Fruit fly (Drosophila melanogaster) whole organism, embryonic: ENCODE data around the gene unc-119.

ENCODE experiments used
- B-H1 ChIP-seq: fragments of 200-800 bp; sonication (Bioruptor generic); IDR thresholded peaks from 3 replicates; pipeline ENCODE4 v1.3.6; 2022; ENCODE audit warnings: missing biosample characterization, missing genetic modification characterization
- BtbVII ChIP-seq: fragments of 200-800 bp; sonication (Bioruptor generic); optimal IDR thresholded peaks from 3 replicates; lab custom pipeline; 2017; ENCODE audit warnings: missing biosample characterization, mild to moderate bottlenecking, missing genetic modification characterization
- CG10147 ChIP-seq: fragments of 200-800 bp; sonication (Bioruptor generic); optimal IDR thresholded peaks from 2 replicates; lab custom pipeline; 2019; ENCODE audit warnings: missing biosample characterization, mild to moderate bottlenecking, missing genetic modification characterization, moderate library complexity
- CG11504 ChIP-seq: fragments of 200-800 bp; sonication (Bioruptor generic); optimal IDR thresholded peaks from 3 replicates; lab custom pipeline; 2019; ENCODE audit warnings: missing biosample characterization, mild to moderate bottlenecking, missing genetic modification characterization, moderate library complexity
- CG11723 ChIP-seq: fragments of 200-800 bp; sonication (Bioruptor generic); optimal IDR thresholded peaks from 2 replicates; lab custom pipeline; 2017; ENCODE audit warnings: missing biosample characterization, mild to moderate bottlenecking, missing genetic modification characterization
- CG14441 ChIP-seq: fragments of 200-800 bp; sonication (Bioruptor generic); IDR thresholded peaks from 2 replicates; pipeline ENCODE4 v1.3.6; 2022; ENCODE audit warnings: missing biosample characterization, missing genetic modification characterization
- CG1603 ChIP-seq: fragments of 200-800 bp; sonication (Bioruptor generic); optimal IDR thresholded peaks from 2 replicates; lab custom pipeline; 2019; ENCODE audit warnings: missing biosample characterization, mild to moderate bottlenecking, missing genetic modification characterization, moderate library complexity
- CG17385 ChIP-seq: fragments of 200-800 bp; sonication (Bioruptor generic); optimal IDR thresholded peaks from 3 replicates; lab custom pipeline; 2018; ENCODE audit warnings: missing biosample characterization, mild to moderate bottlenecking, missing genetic modification characterization
- CG17612 ChIP-seq: fragments of 200-800 bp; sonication (Bioruptor generic); IDR thresholded peaks from 2 replicates; pipeline ENCODE4 v1.3.6; 2022; ENCODE audit warnings: missing biosample characterization, missing genetic modification characterization
- CG1832 ChIP-seq: fragments of 200-800 bp; sonication (Bioruptor generic); optimal IDR thresholded peaks from 2 replicates; lab custom pipeline; 2017; ENCODE audit warnings: missing biosample characterization, mild to moderate bottlenecking, missing genetic modification characterization, inconsistent platforms
- CG2116 ChIP-seq: fragments of 200-800 bp; sonication (Bioruptor generic); optimal IDR thresholded peaks from 3 replicates; lab custom pipeline; 2018; ENCODE audit warnings: missing biosample characterization, mild to moderate bottlenecking, missing genetic modification characterization
- CG2199 ChIP-seq: fragments of 200-800 bp; sonication (Bioruptor generic); IDR thresholded peaks from 3 replicates; pipeline ENCODE4 v1.3.6; 2022; ENCODE audit warnings: missing biosample characterization, missing genetic modification characterization
- CG32772 ChIP-seq: fragments of 200-800 bp; sonication (Bioruptor generic); IDR thresholded peaks from 2 replicates; pipeline ENCODE4 v1.3.6; 2022; ENCODE audit warnings: missing biosample characterization, missing genetic modification characterization
- CG4328 ChIP-seq: fragments of 200-800 bp; sonication (Bioruptor generic); optimal IDR thresholded peaks from 3 replicates; lab custom pipeline; 2017; ENCODE audit warnings: missing biosample characterization, missing genetic modification reagents, missing genetic modification characterization
- CkIIα-i1 ChIP-seq: fragments of 200-800 bp; sonication (Bioruptor generic); IDR thresholded peaks from 2 replicates; pipeline ENCODE4 v1.3.6; 2022; ENCODE audit warnings: missing biosample characterization, missing genetic modification characterization
- Deaf1 ChIP-seq: fragments of 200-800 bp; optimal IDR thresholded peaks from 3 replicates; lab custom pipeline; 2019; ENCODE audit warnings: missing biosample characterization, mild to moderate bottlenecking, missing genetic modification characterization, moderate library complexity
- Doc2 ChIP-seq: fragments of 200-800 bp; sonication (Bioruptor generic); IDR thresholded peaks from 2 replicates; pipeline ENCODE4 v1.3.6; 2022; ENCODE audit warnings: missing biosample characterization, missing genetic modification characterization
- Doc3 ChIP-seq: fragments of 200-800 bp; sonication (Bioruptor generic); IDR thresholded peaks from 3 replicates; pipeline ENCODE4 v1.3.6; 2022; ENCODE audit warnings: missing biosample characterization, missing genetic modification characterization; ENCODE audit not compliant: partially characterized antibody
- Eip74EF ChIP-seq, 2 experiments: fragments of 200-800 bp in 1 of 2; fragments of >200 bp in 1 of 2; sonication (Bioruptor generic) in 1 of 2; optimal IDR thresholded peaks; 2 replicates each; lab custom pipeline; 2017 to 2019; ENCODE audit warnings: missing biosample characterization in 2 of 2, missing genetic modification characterization in 2 of 2, mild to moderate bottlenecking in 1 of 2, moderate library complexity in 1 of 2
- HLHmδ ChIP-seq: fragments of 200-800 bp; sonication (Bioruptor generic); optimal IDR thresholded peaks from 2 replicates; lab custom pipeline; 2018; ENCODE audit warnings: missing biosample characterization, mild to moderate bottlenecking, missing genetic modification characterization, moderate library complexity
- Mrtf ChIP-seq: fragments of 200-800 bp; sonication (Bioruptor generic); IDR thresholded peaks from 3 replicates; pipeline ENCODE4 v1.3.6; 2022; ENCODE audit warnings: missing biosample characterization, missing genetic modification characterization
- Oaz ChIP-seq: fragments of 200-800 bp; sonication (Bioruptor generic); IDR thresholded peaks from 2 replicates; pipeline ENCODE4 v1.3.6; 2022; ENCODE audit warnings: missing biosample characterization, missing genetic modification characterization
- Opbp ChIP-seq: fragments of 200-800 bp; sonication (Bioruptor generic); IDR thresholded peaks from 3 replicates; pipeline ENCODE4 v1.3.6; 2022; ENCODE audit warnings: missing biosample characterization, missing genetic modification characterization; ENCODE audit not compliant: partially characterized antibody
- Poxn ChIP-seq: fragments of 200-800 bp; sonication (Bioruptor generic); IDR thresholded peaks from 2 replicates; pipeline ENCODE4 v1.3.6; 2022; ENCODE audit warnings: missing biosample characterization, missing genetic modification characterization
- Ptx1 ChIP-seq: fragments of 200-800 bp; sonication (Bioruptor generic); IDR thresholded peaks from 2 replicates; pipeline ENCODE4 v1.3.6; 2022; ENCODE audit warnings: missing biosample characterization, missing genetic modification characterization
- Ssrp ChIP-seq: fragments of 200-800 bp; sonication (Bioruptor generic); optimal IDR thresholded peaks from 2 replicates; lab custom pipeline; 2018; ENCODE audit warnings: missing biosample characterization, mild to moderate bottlenecking, missing genetic modification characterization, moderate library complexity
- bsh ChIP-seq, 2 experiments: fragments of 200-800 bp; sonication (Bioruptor generic); optimal IDR thresholded peaks; 2 replicates each; lab custom pipeline; 2017 to 2018; ENCODE audit warnings: mild to moderate bottlenecking in 2 of 2, missing biosample characterization in 2 of 2, missing genetic modification characterization in 2 of 2, moderate library complexity in 1 of 2
- cato ChIP-seq: fragments of 200-800 bp; sonication (Bioruptor generic); optimal IDR thresholded peaks from 2 replicates; lab custom pipeline; 2016; ENCODE audit warnings: missing biosample characterization, missing genetic modification characterization, borderline replicate concordance
- dan ChIP-seq: fragments of 200-800 bp; sonication (Bioruptor generic); IDR thresholded peaks from 2 replicates; pipeline ENCODE4 v1.3.6; 2022; ENCODE audit warnings: missing biosample characterization, missing genetic modification characterization
- disco-r ChIP-seq: fragments of 200-800 bp; sonication (Bioruptor generic); optimal IDR thresholded peaks from 2 replicates; lab custom pipeline; 2016; ENCODE audit warnings: missing biosample characterization, missing genetic modification characterization
- dmrt99B ChIP-seq: fragments of 200-800 bp; sonication (Bioruptor generic); optimal IDR thresholded peaks from 2 replicates; lab custom pipeline; 2018; ENCODE audit warnings: missing biosample characterization, mild to moderate bottlenecking, missing genetic modification characterization, moderate library complexity
- gt ChIP-seq: fragments of 200-800 bp; sonication (Bioruptor generic); IDR thresholded peaks from 2 replicates; pipeline ENCODE4 v1.3.6; 2022; ENCODE audit warnings: missing biosample characterization, missing genetic modification characterization
- nerfin-2 ChIP-seq: fragments of 200-800 bp; sonication (Bioruptor generic); IDR thresholded peaks from 2 replicates; pipeline ENCODE4 v1.3.6; 2022; ENCODE audit warnings: missing biosample characterization, missing genetic modification characterization; ENCODE audit not compliant: partially characterized antibody
- phol ChIP-seq: fragments of 200-800 bp; sonication (Bioruptor generic); optimal IDR thresholded peaks from 3 replicates; lab custom pipeline; 2018; ENCODE audit warnings: missing biosample characterization, mild to moderate bottlenecking, missing genetic modification characterization, moderate library complexity
- prd ChIP-seq, 3 experiments: fragments of >200 bp in 2 of 3; fragments of 200-800 bp in 1 of 3; sonication (Bioruptor generic) in 1 of 3; optimal IDR thresholded peaks in 2 of 3; IDR thresholded peaks in 1 of 3; 2 replicates in 2 of 3; 3 replicates in 1 of 3; pipeline versions ENCODE4 v1.3.6 to Lab custom; 2017 to 2022; ENCODE audit warnings: missing biosample characterization in 1 of 3, missing genetic modification characterization in 1 of 3
- repo ChIP-seq: fragments of 200-800 bp; sonication (Bioruptor generic); optimal IDR thresholded peaks from 2 replicates; lab custom pipeline; 2016; ENCODE audit warnings: missing biosample characterization, missing genetic modification characterization
- rib ChIP-seq: fragments of 200-800 bp; sonication (Bioruptor generic); IDR thresholded peaks from 2 replicates; pipeline ENCODE4 v1.3.6; 2022; ENCODE audit warnings: missing biosample characterization, missing genetic modification characterization
- salm ChIP-seq: fragments of 200-800 bp; sonication (Bioruptor generic); optimal IDR thresholded peaks from 2 replicates; lab custom pipeline; 2018; ENCODE audit warnings: missing biosample characterization, mild to moderate bottlenecking, missing genetic modification characterization
- sc ChIP-seq, 3 experiments: fragments of >200 bp in 2 of 3; fragments of 200-800 bp in 1 of 3; sonication (Bioruptor generic) in 1 of 3; optimal IDR thresholded peaks; 2 replicates in 2 of 3; 3 replicates in 1 of 3; lab custom pipeline; 2017; ENCODE audit warnings: mild to moderate bottlenecking in 1 of 3, missing biosample characterization in 1 of 3, missing genetic modification characterization in 1 of 3, missing genetic modification reagents in 1 of 3
- sens ChIP-seq: fragments of 200-800 bp; sonication (Bioruptor generic); peaks from one replicate; lab custom pipeline; 2016; ENCODE audit warnings: missing biosample characterization, missing genetic modification characterization
- so ChIP-seq: fragments of 200-800 bp; sonication (Bioruptor generic); IDR thresholded peaks from 3 replicates; pipeline ENCODE4 v1.3.6; 2022; ENCODE audit warnings: missing biosample characterization, missing genetic modification characterization
- stc ChIP-seq: fragments of 200-800 bp; sonication (Bioruptor generic); IDR thresholded peaks from 2 replicates; pipeline ENCODE4 v1.3.6; 2022; ENCODE audit warnings: missing biosample characterization, missing genetic modification characterization
- tgo ChIP-seq: fragments of 200-800 bp; sonication (Bioruptor generic); IDR thresholded peaks from 3 replicates; pipeline ENCODE4 v1.3.6; 2022; ENCODE audit warnings: missing biosample characterization, missing genetic modification characterization
- toy ChIP-seq: fragments of 200-800 bp; sonication (Bioruptor generic); IDR thresholded peaks from 2 replicates; pipeline ENCODE4 v1.3.6; 2022; ENCODE audit warnings: missing biosample characterization, missing genetic modification characterization
- trh ChIP-seq: fragments of 200-800 bp; sonication (Bioruptor generic); optimal IDR thresholded peaks from 2 replicates; lab custom pipeline; 2016; ENCODE audit warnings: missing biosample characterization, missing genetic modification characterization
- usp ChIP-seq: fragments of >200 bp; optimal IDR thresholded peaks from 2 replicates; lab custom pipeline; 2017; ENCODE audit warnings: missing biosample characterization, missing genetic modification characterization
- wor ChIP-seq: fragments of 200-800 bp; sonication (Bioruptor generic); IDR thresholded peaks from 2 replicates; pipeline ENCODE4 v1.3.6; 2022; ENCODE audit warnings: missing biosample characterization, missing genetic modification characterization

The unc-119 gene

DNA sequence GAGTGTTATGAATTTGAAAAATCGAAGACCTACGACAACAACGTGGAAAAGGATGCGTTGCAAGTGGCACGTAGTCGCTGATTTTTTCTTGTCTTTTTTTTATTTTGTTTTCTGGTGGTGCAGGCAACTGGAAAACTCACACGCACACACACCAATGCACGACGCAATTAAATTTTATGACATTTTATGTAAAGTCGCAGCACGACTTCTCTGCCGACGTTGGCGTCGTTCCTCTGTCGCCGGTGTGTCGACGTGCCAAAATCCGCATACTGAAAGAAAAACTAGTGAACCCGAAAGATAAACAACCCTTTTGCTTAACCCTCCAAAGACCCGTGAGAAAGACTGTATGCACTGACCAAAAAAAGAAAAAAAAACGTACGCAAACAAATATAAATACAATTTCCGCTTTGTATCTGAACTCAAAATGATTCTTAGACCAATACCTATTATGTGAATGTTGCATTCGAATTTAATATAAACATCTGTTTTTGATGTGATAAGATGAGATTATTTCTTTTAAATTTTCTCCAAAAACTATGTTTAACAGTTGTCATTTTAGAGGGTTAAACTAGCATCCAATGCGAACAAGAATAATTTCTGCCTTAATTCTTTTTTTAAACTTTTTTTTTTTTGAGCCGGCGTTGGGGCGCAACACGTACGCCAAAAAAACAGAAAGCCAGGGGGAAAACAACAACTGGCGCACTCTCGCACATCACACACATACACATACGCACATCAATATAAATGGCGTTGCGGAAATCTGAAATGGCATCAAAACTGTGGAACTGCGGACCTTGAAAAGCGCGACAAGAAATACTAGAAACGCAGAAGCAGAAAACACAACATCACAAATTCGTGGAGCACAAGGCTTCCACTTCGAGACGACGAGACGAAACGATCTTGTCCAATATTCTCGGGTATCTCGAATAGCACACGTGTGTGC is 43.0 kb upstream of the unc-119 start (continued):
- TF ChIP-seq prd (optimal IDR thresholded peaks at IDR 0.05; lab: Kevin White, UChicago), result no peak
- peak; percentile 45; the same call in 2 of the 3 replicates for TF ChIP-seq prd (GFP tag; IDR thresholded peaks at IDR 0.05; lab: Robert Waterston, UW)
- TF ChIP-seq Opbp, result no peak
- TF ChIP-seq bsh (GFP tag; optimal IDR thresholded peaks at IDR 0.05; lab: Kevin White, UChicago), result peak in 1 of 2 experiments; percentile 34
- TF ChIP-seq trh (GFP tag; lab: Kevin White, UChicago), result no peak
- peak; percentile 51 for TF ChIP-seq CG10147 (GFP tag; lab: Kevin White, UChicago)
- peak; percentile 17 for TF ChIP-seq Ssrp (tag; lab: Kevin White, UChicago)
- no peak; the same call in 1 of the 2 replicates for TF ChIP-seq rib (GFP tag; lab: Robert Waterston, UW)
- no peak for TF ChIP-seq so (GFP tag; lab: Robert Waterston, UW)
- no peak for TF ChIP-seq CG17385 (GFP tag; lab: Kevin White, UChicago)
- no peak for TF ChIP-seq CG32772 (GFP tag; lab: Robert Waterston, UW)
- TF ChIP-seq Eip74EF (GFP tag; optimal IDR thresholded peaks at IDR 0.05; lab: Kevin White, UChicago), result no peak
- TF ChIP-seq disco-r (GFP tag; lab: Kevin White, UChicago), result peak; percentile 29
- TF ChIP-seq HLHmδ (GFP tag; lab: Kevin White, UChicago), result no peak
- TF ChIP-seq CG11504 (tag; lab: Kevin White, UChicago), result no peak
- TF ChIP-seq Mrtf (GFP tag; lab: Robert Waterston, UW), result 0 out of 3 replicates have a peak, but pooled peaks have one; percentile 33
- no peak for TF ChIP-seq CG2116
- TF ChIP-seq Oaz (GFP tag; lab: Robert Waterston, UW), result no peak
- TF ChIP-seq CG14441 (GFP tag; lab: Robert Waterston, UW), result peak; percentile 38; the same call in 1 of the 2 replicates
- no peak for TF ChIP-seq BtbVII (GFP tag; lab: Kevin White, UChicago)
- TF ChIP-seq CG11723 (GFP tag; lab: Kevin White, UChicago), result no peak
- no peak for TF ChIP-seq nerfin-2 (GFP tag; lab: Robert Waterston, UW)
- TF ChIP-seq wor (GFP tag; lab: Robert Waterston, UW), result no peak
- TF ChIP-seq Deaf1, result no peak
- peak; percentile 78 for TF ChIP-seq sens (GFP tag; lab: Kevin White, UChicago)
- no peak for TF ChIP-seq B-H1 (GFP tag; lab: Robert Waterston, UW)
- no peak for TF ChIP-seq stc (GFP tag; lab: Robert Waterston, UW)
- TF ChIP-seq Doc2, result no peak
- peak; percentile 3 for TF ChIP-seq dmrt99B (tag; lab: Kevin White, UChicago)
- no peak for TF ChIP-seq dan (GFP tag; lab: Robert Waterston, UW)
- TF ChIP-seq phol, result no peak
- TF ChIP-seq salm, result no peak
- TF ChIP-seq CG4328 (GFP tag; lab: Kevin White, UChicago), result no peak
- TF ChIP-seq tgo, result no peak
- no peak for TF ChIP-seq Doc3 (GFP tag; lab: Robert Waterston, UW)
- no peak for TF ChIP-seq repo (GFP tag; lab: Kevin White, UChicago)
- no peak for TF ChIP-seq CG17612 (GFP tag; lab: Robert Waterston, UW)
- TF ChIP-seq CkIIα-i1 (GFP tag; lab: Robert Waterston, UW), result no peak
- no peak for TF ChIP-seq sc (optimal IDR thresholded peaks at IDR 0.05; lab: Kevin White, UChicago)
- no peak for TF ChIP-seq sc (GFP tag; optimal IDR thresholded peaks at IDR 0.05; lab: Kevin White, UChicago)
- 0 out of 2 replicates have a peak, but pooled peaks have one; percentile 8 for TF ChIP-seq Ptx1 (GFP tag; lab: Robert Waterston, UW)
- TF ChIP-seq CG2199, result no peak
- TF ChIP-seq gt (GFP tag; lab: Robert Waterston, UW), result no peak
- TF ChIP-seq usp (GFP tag; lab: Kevin White, UChicago), result no peak
- TF ChIP-seq Poxn (GFP tag; lab: Robert Waterston, UW), result no peak; the same call in 1 of the 2 replicates
- TF ChIP-seq CG1603 (tag; lab: Kevin White, UChicago), result no peak
- no peak for TF ChIP-seq CG1832 (GFP tag; lab: Kevin White, UChicago)
- no peak for TF ChIP-seq toy (GFP tag; lab: Robert Waterston, UW)
- TF ChIP-seq cato (GFP tag; lab: Kevin White, UChicago), result no peak
